Fruit fly (Drosophila melanogaster): Measurements from ENCODE around the gene JMJD7.

dm6 chr3L:13454755-13455154, 4.7 kb upstream of the JMJD7 start:
- TF ChIP-seq CG11504 (tag; optimal IDR thresholded peaks at IDR 0.05) = no peak
- no peak for TF ChIP-seq eve (GFP tag; optimal IDR thresholded peaks at IDR 0.05)
- no peak for TF ChIP-seq CG1529 (GFP tag; optimal IDR thresholded peaks at IDR 0.05)
- TF ChIP-seq inv (GFP tag; IDR thresholded peaks at IDR 0.05; ENCODE audit: partially characterized antibody) = no peak
- no peak for TF ChIP-seq CTCF (GFP tag; optimal IDR thresholded peaks at IDR 0.05)
- TF ChIP-seq CG7928 (GFP tag; optimal IDR thresholded peaks at IDR 0.05) = no peak
- TF ChIP-seq Drgx (GFP tag; IDR thresholded peaks at IDR 0.05) = no peak
- no peak for TF ChIP-seq CG8924 (tag; optimal IDR thresholded peaks at IDR 0.05)
- no peak for TF ChIP-seq mirr (GFP tag; optimal IDR thresholded peaks at IDR 0.05)
- TF ChIP-seq CG8944 (GFP tag; optimal IDR thresholded peaks at IDR 0.05) = no peak
- TF ChIP-seq BtbVII (GFP tag; optimal IDR thresholded peaks at IDR 0.05) = no peak
- TF ChIP-seq CG2875 (GFP tag; optimal IDR thresholded peaks at IDR 0.05) = no peak

Data from whole organism, embryonic.